Worm (Caenorhabditis elegans) whole organism, young adult: ENCODE results near the gene smr-1.

ENCODE experiments used
- F22D6.2 ChIP-seq: sonication (generic microtip); optimal IDR thresholded peaks from 2 replicates; lab custom pipeline; 2016; ENCODE audit warnings: mild to moderate bottlenecking, missing genetic modification characterization, missing compliant biosample characterization
- cebp-2 ChIP-seq: fragments of 200-800 bp; sonication (Bioruptor generic); IDR thresholded peaks from 2 replicates; pipeline ENCODE4 v1.3.6; 2022; ENCODE audit warnings: missing genetic modification characterization, missing compliant biosample characterization
- dox-1 ChIP-seq: fragments of 200-800 bp; sonication (Bioruptor generic); IDR thresholded peaks from 2 replicates; pipeline ENCODE4 v1.3.6; 2022; ENCODE audit warnings: missing genetic modification reagents, missing genetic modification characterization, missing compliant biosample characterization
- lir-1 ChIP-seq: fragments of 200-800 bp; sonication (Bioruptor generic); conservative IDR thresholded peaks from 2 replicates; pipeline ENCODE4 v1.3.6; 2022; ENCODE audit warnings: missing genetic modification reagents, missing genetic modification characterization, missing compliant biosample characterization
- madf-10 ChIP-seq: sonication (generic microtip); optimal IDR thresholded peaks from 2 replicates; lab custom pipeline; 2016; ENCODE audit warnings: mild to moderate bottlenecking, missing genetic modification characterization, missing compliant biosample characterization
- mel-28 ChIP-seq: sonication (generic microtip); optimal IDR thresholded peaks from 2 replicates; lab custom pipeline; 2016; ENCODE audit warnings: borderline replicate concordance, mild to moderate bottlenecking, missing genetic modification characterization, missing compliant biosample characterization
- snpc-1.1 ChIP-seq: sonication (generic microtip); optimal IDR thresholded peaks from 2 replicates; lab custom pipeline; 2017; ENCODE audit warnings: missing genetic modification characterization, mild to moderate bottlenecking, missing compliant biosample characterization, antibody characterized with exemption, moderate library complexity, missing genotype, missing genetic modification reagents; ENCODE audit not compliant: insufficient read depth

DNA sequence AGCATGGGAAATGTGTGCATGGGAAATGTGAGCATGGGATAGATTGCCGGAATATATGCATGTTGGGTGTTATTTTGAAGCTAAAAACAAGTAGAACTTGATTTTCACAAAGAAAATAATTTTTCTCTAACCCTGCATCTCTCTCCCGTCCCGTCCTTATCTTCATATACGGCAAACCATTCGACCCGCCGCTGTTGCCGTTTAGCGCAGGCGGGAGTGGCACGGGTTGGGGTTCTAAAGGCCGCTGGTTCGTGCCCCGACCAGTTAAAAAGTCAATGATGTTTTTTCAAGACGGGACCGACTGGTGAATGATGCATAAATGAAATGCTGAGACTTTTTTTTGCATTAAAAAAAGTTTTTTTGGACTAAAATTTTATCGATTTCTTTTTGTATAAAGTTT, 20.7 kb upstream of the smr-1 start:
- TF ChIP-seq lir-1 (GFP tag; lab: Robert Waterston, UW) (no peak), mel-28 (tag; lab: Kevin White, UChicago) (no peak), snpc-1.1 (tag; lab: Kevin White, UChicago) (no peak), F22D6.2 (tag; lab: Kevin White, UChicago) (no peak), cebp-2 (no peak), madf-10 (tag; lab: Kevin White, UChicago) (peak; percentile 35), dox-1 (GFP tag; lab: Robert Waterston, UW) (peak; percentile 54; the same call in 1 of the 2 replicates)
